Worm (Caenorhabditis elegans) whole organism, L4 larva: Measurements from ENCODE around the gene ZK686.5.

ENCODE experiments used
- ceh-62 ChIP-seq: sonication (generic microtip); optimal IDR thresholded peaks from 2 replicates; lab custom pipeline; 2017; ENCODE audit warnings: missing biosample characterization, missing genetic modification characterization
- unc-130 ChIP-seq: sonication (generic microtip); optimal IDR thresholded peaks from 2 replicates; lab custom pipeline; 2016; ENCODE audit warnings: missing genetic modification reagents, missing genetic modification characterization, missing compliant biosample characterization
- unc-62 ChIP-seq, 3 experiments: fragments of 150-350 bp in 1 of 3; sonication (generic microtip); optimal IDR thresholded peaks in 2 of 3; peaks in 1 of 3; 1 replicate in 1 of 3; 2 replicates in 2 of 3; lab custom pipeline; 2014 to 2017; ENCODE audit warnings: missing biosample characterization in 3 of 3, missing genetic modification characterization in 3 of 3, missing genetic modification reagents in 3 of 3, missing genotype in 1 of 3

ce11 chrIII:7809033-7809432 is 41.7 kb upstream of the ZK686.5 start:
- no peak for TF ChIP-seq unc-62 (GFP tag; optimal IDR thresholded peaks at IDR 0.05 in 1 of 2; lab: Kevin White, UChicago)
- TF ChIP-seq unc-62 (tag; optimal IDR thresholded peaks at IDR 0.05; lab: Kevin White, UChicago) = no peak
- no peak for TF ChIP-seq unc-130 (GFP tag; lab: Kevin White, UChicago)
- no peak for TF ChIP-seq ceh-62 (tag; lab: Kevin White, UChicago)
